Worm (Caenorhabditis elegans) whole organism, mixed stage, embryonic: Measurements from ENCODE around the gene T28C12.1.

Experiments used
- elt-3 ChIP-seq: fragments of 150-350 bp; optimal IDR thresholded peaks from 2 replicates; lab custom pipeline; 2014; ENCODE audit warnings: missing biosample characterization, missing genetic modification characterization
- lsy-2 ChIP-seq: fragments of 150-350 bp; optimal IDR thresholded peaks from 2 replicates; lab custom pipeline; 2014; ENCODE audit warnings: missing biosample characterization, missing genetic modification characterization

DNA sequence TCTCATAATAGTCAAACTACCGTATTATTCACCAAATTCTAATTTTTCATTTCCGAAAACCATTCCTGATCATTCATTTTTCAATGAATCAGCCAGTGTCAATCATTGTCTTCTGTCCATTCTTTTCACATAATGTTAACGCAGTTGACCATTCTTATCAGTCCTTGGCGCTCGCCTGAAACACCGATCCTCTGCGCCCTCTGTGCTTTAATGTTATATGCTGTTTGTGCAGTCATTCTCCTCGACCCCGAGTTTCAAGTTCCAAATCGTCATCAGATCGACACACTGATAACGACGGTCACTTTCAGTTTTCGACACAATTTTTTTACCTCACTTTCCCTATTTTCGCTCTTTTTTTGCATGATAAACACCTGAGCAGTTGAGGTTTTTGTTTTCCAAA is 15.2 kb downstream of the T28C12.1 start:
- TF ChIP-seq elt-3, result no peak
- TF ChIP-seq lsy-2 (tag; lab: Kevin White, UChicago), result no peak
